Fruit fly (Drosophila melanogaster) whole organism, embryonic: ENCODE data around the gene Chpf.

Experiments used
- ATbp ChIP-seq: fragments of 200-800 bp; sonication (Bioruptor generic); optimal IDR thresholded peaks from 2 replicates; lab custom pipeline; 2017; ENCODE audit warnings: missing biosample characterization, mild to moderate bottlenecking, missing genetic modification characterization, missing genetic modification reagents
- B-H2 ChIP-seq: fragments of 200-800 bp; sonication (Bioruptor generic); optimal IDR thresholded peaks from 2 replicates; lab custom pipeline; 2018; ENCODE audit warnings: missing biosample characterization, mild to moderate bottlenecking, missing genetic modification characterization
- CG10209 ChIP-seq: fragments of 200-800 bp; sonication (Bioruptor generic); optimal IDR thresholded peaks from 3 replicates; lab custom pipeline; 2017; ENCODE audit warnings: missing biosample characterization, mild to moderate bottlenecking, missing genetic modification characterization, missing genetic modification reagents
- CG10321 ChIP-seq: fragments of 200-800 bp; sonication (Bioruptor generic); IDR thresholded peaks from 2 replicates; pipeline ENCODE4 v1.3.6; 2022; ENCODE audit warnings: missing biosample characterization, missing genetic modification characterization
- CG11093 ChIP-seq: fragments of 200-800 bp; sonication (Bioruptor generic); IDR thresholded peaks from 3 replicates; pipeline ENCODE4 v1.3.6; 2022; ENCODE audit warnings: missing biosample characterization, missing genetic modification characterization
- CG11504 ChIP-seq: fragments of 200-800 bp; sonication (Bioruptor generic); optimal IDR thresholded peaks from 3 replicates; lab custom pipeline; 2019; ENCODE audit warnings: missing biosample characterization, mild to moderate bottlenecking, missing genetic modification characterization, moderate library complexity
- CG17385 ChIP-seq: fragments of 200-800 bp; sonication (Bioruptor generic); optimal IDR thresholded peaks from 3 replicates; lab custom pipeline; 2018; ENCODE audit warnings: missing biosample characterization, mild to moderate bottlenecking, missing genetic modification characterization
- CG17568 ChIP-seq: fragments of 200-800 bp; sonication (Bioruptor generic); optimal IDR thresholded peaks from 2 replicates; lab custom pipeline; 2018; ENCODE audit warnings: missing biosample characterization, mild to moderate bottlenecking, missing genetic modification characterization, moderate library complexity
- CG17612 ChIP-seq: fragments of 200-800 bp; sonication (Bioruptor generic); IDR thresholded peaks from 2 replicates; pipeline ENCODE4 v1.3.6; 2022; ENCODE audit warnings: missing biosample characterization, missing genetic modification characterization
- CG1832 ChIP-seq: fragments of 200-800 bp; sonication (Bioruptor generic); optimal IDR thresholded peaks from 2 replicates; lab custom pipeline; 2017; ENCODE audit warnings: missing biosample characterization, mild to moderate bottlenecking, missing genetic modification characterization, inconsistent platforms
- CG2120 ChIP-seq: fragments of 200-800 bp; sonication (Bioruptor generic); optimal IDR thresholded peaks from 3 replicates; lab custom pipeline; 2016; ENCODE audit warnings: missing biosample characterization, missing genetic modification characterization
- CG2129 ChIP-seq: fragments of 200-800 bp; sonication (Bioruptor generic); IDR thresholded peaks from 2 replicates; pipeline ENCODE4 v1.3.6; 2022; ENCODE audit warnings: missing biosample characterization, missing genetic modification characterization; ENCODE audit not compliant: partially characterized antibody
- CG2199 ChIP-seq: fragments of 200-800 bp; sonication (Bioruptor generic); IDR thresholded peaks from 3 replicates; pipeline ENCODE4 v1.3.6; 2022; ENCODE audit warnings: missing biosample characterization, missing genetic modification characterization
- CG32532 ChIP-seq: fragments of 200-800 bp; sonication (Bioruptor generic); IDR thresholded peaks from 2 replicates; pipeline ENCODE4 v1.3.6; 2022; ENCODE audit warnings: missing biosample characterization, missing genetic modification characterization
- CG3995 ChIP-seq: fragments of 200-800 bp; sonication (Bioruptor generic); optimal IDR thresholded peaks from 3 replicates; lab custom pipeline; 2016; ENCODE audit warnings: missing biosample characterization, missing genetic modification characterization
- CG42726 ChIP-seq: fragments of 200-800 bp; sonication (Bioruptor generic); IDR thresholded peaks from 2 replicates; pipeline ENCODE4 v1.3.6; 2022; ENCODE audit warnings: missing biosample characterization, missing genetic modification characterization; ENCODE audit not compliant: partially characterized antibody
- CG9817 ChIP-seq: fragments of 200-800 bp; sonication (Bioruptor generic); optimal IDR thresholded peaks from 2 replicates; lab custom pipeline; 2018; ENCODE audit warnings: missing biosample characterization, mild to moderate bottlenecking, missing genetic modification characterization, moderate library complexity
- CHES-1-like ChIP-seq: fragments of 200-800 bp; sonication (Bioruptor generic); optimal IDR thresholded peaks from 2 replicates; lab custom pipeline; 2016; ENCODE audit warnings: missing biosample characterization, missing genetic modification characterization
- CrebB ChIP-seq: fragments of 200-800 bp; sonication (Bioruptor generic); optimal IDR thresholded peaks from 3 replicates; lab custom pipeline; 2018; ENCODE audit warnings: missing biosample characterization, mild to moderate bottlenecking, missing genetic modification characterization
- D19A ChIP-seq: fragments of 200-800 bp; optimal IDR thresholded peaks from 3 replicates; lab custom pipeline; 2019; ENCODE audit warnings: missing biosample characterization, mild to moderate bottlenecking, missing genetic modification characterization, moderate library complexity
- Eip74EF ChIP-seq, 2 experiments: fragments of 200-800 bp in 1 of 2; fragments of >200 bp in 1 of 2; sonication (Bioruptor generic) in 1 of 2; optimal IDR thresholded peaks; 2 replicates each; lab custom pipeline; 2017 to 2019; ENCODE audit warnings: missing biosample characterization in 2 of 2, missing genetic modification characterization in 2 of 2, mild to moderate bottlenecking in 1 of 2, moderate library complexity in 1 of 2
- Ets97D ChIP-seq: fragments of 200-800 bp; sonication (Bioruptor generic); optimal IDR thresholded peaks from 3 replicates; lab custom pipeline; 2016; ENCODE audit warnings: missing biosample characterization, missing genetic modification characterization
- Lim3 ChIP-seq: fragments of 200-800 bp; sonication (Bioruptor generic); IDR thresholded peaks from 2 replicates; pipeline ENCODE4 v1.3.6; 2022; ENCODE audit warnings: missing biosample characterization, missing genetic modification characterization
- NK7.1 ChIP-seq: fragments of 200-800 bp; sonication (Bioruptor generic); optimal IDR thresholded peaks from 3 replicates; lab custom pipeline; 2016; ENCODE audit warnings: missing biosample characterization, missing genetic modification characterization
- Nf-YB ChIP-seq: fragments of 200-800 bp; sonication (Bioruptor generic); optimal IDR thresholded peaks from 3 replicates; lab custom pipeline; 2019; ENCODE audit warnings: missing biosample characterization, mild to moderate bottlenecking, missing genetic modification characterization, moderate library complexity
- Trl ChIP-seq, 3 experiments: fragments of >200 bp in 2 of 3; fragments of 200-800 bp in 1 of 3; sonication (Bioruptor generic) in 1 of 3; optimal IDR thresholded peaks; 2 replicates in 1 of 3; 3 replicates in 2 of 3; lab custom pipeline; 2016 to 2017; ENCODE audit warnings: missing biosample characterization in 1 of 3, missing genetic modification characterization in 1 of 3
- abd-A ChIP-seq: fragments of 200-800 bp; sonication (Bioruptor generic); optimal IDR thresholded peaks from 3 replicates; lab custom pipeline; 2019; ENCODE audit warnings: missing biosample characterization, mild to moderate bottlenecking, missing genetic modification characterization, moderate library complexity
- aop ChIP-seq: fragments of 200-800 bp; sonication (Bioruptor generic); IDR thresholded peaks from 2 replicates; pipeline ENCODE4 v1.3.6; 2022; ENCODE audit warnings: missing biosample characterization, missing genetic modification characterization
- ap ChIP-seq: fragments of 200-800 bp; sonication (Bioruptor generic); IDR thresholded peaks from 2 replicates; pipeline ENCODE4 v1.3.6; 2022; ENCODE audit warnings: missing biosample characterization, missing genetic modification characterization
- bsh ChIP-seq, 2 experiments: fragments of 200-800 bp; sonication (Bioruptor generic); optimal IDR thresholded peaks; 2 replicates each; lab custom pipeline; 2017 to 2018; ENCODE audit warnings: mild to moderate bottlenecking in 2 of 2, missing biosample characterization in 2 of 2, missing genetic modification characterization in 2 of 2, moderate library complexity in 1 of 2
- crc ChIP-seq: fragments of 200-800 bp; sonication (Bioruptor generic); optimal IDR thresholded peaks from 2 replicates; lab custom pipeline; 2016; ENCODE audit warnings: missing biosample characterization, missing genetic modification characterization
- croc ChIP-seq: fragments of 200-800 bp; sonication (Bioruptor generic); conservative IDR thresholded peaks from 3 replicates; pipeline ENCODE4 v1.3.6; 2022; ENCODE audit warnings: missing biosample characterization, missing genetic modification characterization
- ewg ChIP-seq: fragments of 200-800 bp; sonication (Bioruptor generic); optimal IDR thresholded peaks from 3 replicates; lab custom pipeline; 2017; ENCODE audit warnings: mild to moderate bottlenecking, missing biosample characterization, missing genetic modification reagents, missing genetic modification characterization
- hth ChIP-seq: fragments of >200 bp; optimal IDR thresholded peaks from 2 replicates; lab custom pipeline; 2017; ENCODE audit warnings: inconsistent platforms
- kah ChIP-seq: fragments of 200-800 bp; sonication (Bioruptor generic); optimal IDR thresholded peaks from 2 replicates; lab custom pipeline; 2018; ENCODE audit warnings: missing biosample characterization, mild to moderate bottlenecking, missing genetic modification characterization
- lola ChIP-seq, 3 experiments: fragments of >200 bp in 2 of 3; fragments of 200-800 bp in 1 of 3; sonication (Bioruptor generic) in 1 of 3; optimal IDR thresholded peaks; 2 replicates each; lab custom pipeline; 2017 to 2019; ENCODE audit warnings: missing biosample characterization in 3 of 3, missing genetic modification characterization in 3 of 3, mild to moderate bottlenecking in 1 of 3, moderate library complexity in 1 of 3
- phol ChIP-seq: fragments of 200-800 bp; sonication (Bioruptor generic); optimal IDR thresholded peaks from 3 replicates; lab custom pipeline; 2018; ENCODE audit warnings: missing biosample characterization, mild to moderate bottlenecking, missing genetic modification characterization, moderate library complexity
- schlank ChIP-seq: fragments of 200-800 bp; sonication (Bioruptor generic); optimal IDR thresholded peaks from 2 replicates; lab custom pipeline; 2018; ENCODE audit warnings: missing biosample characterization, mild to moderate bottlenecking, missing genetic modification characterization
- scrt ChIP-seq: fragments of 200-800 bp; sonication (Bioruptor generic); optimal IDR thresholded peaks from 2 replicates; lab custom pipeline; 2018; ENCODE audit warnings: missing biosample characterization, mild to moderate bottlenecking, missing genetic modification characterization, moderate library complexity
- seq ChIP-seq: fragments of 200-800 bp; sonication (Bioruptor generic); IDR thresholded peaks from 2 replicates; pipeline ENCODE4 v1.3.6; 2022; ENCODE audit warnings: missing biosample characterization, missing genetic modification characterization
- sob ChIP-seq: fragments of 200-800 bp; sonication (Bioruptor generic); IDR thresholded peaks from 2 replicates; pipeline ENCODE4 v1.3.6; 2022; ENCODE audit warnings: missing biosample characterization, missing genetic modification characterization

Gene Chpf

DNA sequence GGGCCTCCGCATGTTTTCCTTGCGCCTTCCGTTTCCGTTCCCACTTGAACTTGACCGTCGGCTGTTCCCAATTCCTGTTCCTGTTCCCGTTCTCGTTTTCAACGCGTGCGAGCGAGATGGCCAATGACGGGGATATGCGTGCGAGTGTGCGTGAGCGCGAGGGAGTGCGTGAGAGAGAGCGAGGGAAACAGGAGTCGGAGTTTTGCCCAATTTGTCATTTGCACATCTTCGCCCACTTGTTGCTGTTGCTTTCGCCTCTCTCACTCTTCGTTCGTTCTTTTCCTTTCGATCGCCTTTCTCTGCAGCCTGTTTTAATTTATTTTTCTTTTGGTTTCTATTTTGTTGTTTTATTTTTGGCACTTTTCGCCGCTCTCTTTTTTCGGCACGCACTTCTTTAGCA is 430 bp downstream of the Chpf start (continued):
- TF ChIP-seq seq = no peak
- no peak for TF ChIP-seq bsh (GFP tag; optimal IDR thresholded peaks at IDR 0.05; lab: Kevin White, UChicago)
- no peak for TF ChIP-seq CHES-1-like (GFP tag; lab: Kevin White, UChicago)
- no peak for TF ChIP-seq CG11504 (tag; lab: Kevin White, UChicago)
- peak; percentile 64 for TF ChIP-seq aop (GFP tag; lab: Robert Waterston, UW)
- no peak for TF ChIP-seq ATbp
- 0 out of 2 replicates have a peak, but pooled peaks have one; percentile 5 for TF ChIP-seq CG32532 (GFP tag; lab: Robert Waterston, UW)
- no peak for TF ChIP-seq CG17568
- no peak for TF ChIP-seq Eip74EF (GFP tag; optimal IDR thresholded peaks at IDR 0.05; lab: Kevin White, UChicago)
- no peak for TF ChIP-seq CG2199 (GFP tag; lab: Robert Waterston, UW)
- no peak for TF ChIP-seq D19A (tag; lab: Kevin White, UChicago)
- no peak for TF ChIP-seq CG3995
- TF ChIP-seq lola (GFP tag; optimal IDR thresholded peaks at IDR 0.05; lab: Kevin White, UChicago) = no peak
- no peak for TF ChIP-seq CG9817 (tag; lab: Kevin White, UChicago)
- no peak for TF ChIP-seq abd-A (tag; lab: Kevin White, UChicago)
- peak; percentile 96 for TF ChIP-seq kah (GFP tag; lab: Kevin White, UChicago)
- TF ChIP-seq CG2129 (GFP tag; lab: Robert Waterston, UW) = no peak
- peak; percentile 81 for TF ChIP-seq CG1832 (GFP tag; lab: Kevin White, UChicago)
- no peak for TF ChIP-seq ap
- TF ChIP-seq schlank (tag; lab: Kevin White, UChicago) = no peak
- peak; percentile 38; the same call in 1 of the 2 replicates for TF ChIP-seq CG10321
- no peak for TF ChIP-seq CG17612 (GFP tag; lab: Robert Waterston, UW)
- TF ChIP-seq scrt (GFP tag; lab: Kevin White, UChicago) = peak; percentile 61
- TF ChIP-seq NK7.1 = no peak
- no peak for TF ChIP-seq CG2120 (GFP tag; lab: Kevin White, UChicago)
- TF ChIP-seq hth (lab: Kevin White, UChicago) = no peak
- no peak for TF ChIP-seq sob (GFP tag; lab: Robert Waterston, UW)
- TF ChIP-seq ewg (GFP tag; lab: Kevin White, UChicago) = no peak
- no peak for TF ChIP-seq CG10209 (GFP tag; lab: Kevin White, UChicago)
- no peak for TF ChIP-seq Lim3
- no peak for TF ChIP-seq CG42726 (GFP tag; lab: Robert Waterston, UW)
- no peak for TF ChIP-seq Ets97D (GFP tag; lab: Kevin White, UChicago)
- peak; percentile 56 to 68 for TF ChIP-seq Trl (optimal IDR thresholded peaks at IDR 0.05; lab: Kevin White, UChicago)
- TF ChIP-seq Trl (GFP tag; optimal IDR thresholded peaks at IDR 0.05; lab: Kevin White, UChicago) = no peak
- no peak for TF ChIP-seq CG11093 (GFP tag; lab: Robert Waterston, UW)
- no peak for TF ChIP-seq phol (tag; lab: Kevin White, UChicago)
- no peak for TF ChIP-seq CrebB (tag; lab: Kevin White, UChicago)
- no peak for TF ChIP-seq croc (GFP tag; lab: Robert Waterston, UW)
- no peak for TF ChIP-seq Nf-YB
- TF ChIP-seq CG17385 (GFP tag; lab: Kevin White, UChicago) = no peak
- no peak for TF ChIP-seq crc (GFP tag; lab: Kevin White, UChicago)
- no peak for TF ChIP-seq B-H2
